Worm (Caenorhabditis elegans) whole organism, mixed stage, embryonic: Measurements from ENCODE around the gene mdf-1.
A peak's percentile ranks its signal among the peaks of the same experiment; 100 is the strongest.

Source experiments
- M03D4.4 ChIP-seq: sonication (generic microtip); optimal IDR thresholded peaks from 2 replicates; lab custom pipeline; 2017; ENCODE audit warnings: mild to moderate bottlenecking, missing genetic modification characterization, missing compliant biosample characterization
- bed-3 ChIP-seq: fragments of 200-800 bp; sonication (Bioruptor generic); optimal IDR thresholded peaks from 3 replicates; lab custom pipeline; 2018; ENCODE audit warnings: mild to moderate bottlenecking, missing genetic modification characterization, moderate library complexity, missing compliant biosample characterization
- blmp-1 ChIP-seq: fragments of 150-350 bp; optimal IDR thresholded peaks from 2 replicates; lab custom pipeline; 2014; ENCODE audit warnings: missing biosample characterization, missing genetic modification characterization
- ceh-39 ChIP-seq: fragments of 150-350 bp; optimal IDR thresholded peaks from 2 replicates; lab custom pipeline; 2014; ENCODE audit warnings: missing biosample characterization, missing genetic modification characterization
- ceh-43 ChIP-seq: fragments of 200-800 bp; sonication (Bioruptor generic); optimal IDR thresholded peaks from 2 replicates; lab custom pipeline; 2018; ENCODE audit warnings: mild to moderate bottlenecking, missing genetic modification characterization, moderate library complexity, missing compliant biosample characterization
- ceh-83 ChIP-seq: fragments of 200-800 bp; sonication (Bioruptor generic); optimal IDR thresholded peaks from 2 replicates; lab custom pipeline; 2018; ENCODE audit warnings: mild to moderate bottlenecking, missing genetic modification characterization, missing compliant biosample characterization
- ces-1 ChIP-seq: fragments of 150-350 bp; optimal IDR thresholded peaks from 2 replicates; lab custom pipeline; 2014; ENCODE audit warnings: missing biosample characterization, missing genetic modification reagents, missing genetic modification characterization
- cnd-1 ChIP-seq: fragments of 200-800 bp; sonication (Bioruptor generic); optimal IDR thresholded peaks from 2 replicates; lab custom pipeline; 2018; ENCODE audit warnings: mild to moderate bottlenecking, missing genetic modification characterization, missing compliant biosample characterization
- drap-1 ChIP-seq: fragments of 200-800 bp; sonication (Bioruptor generic); optimal IDR thresholded peaks from 3 replicates; lab custom pipeline; 2018; ENCODE audit warnings: mild to moderate bottlenecking, missing genetic modification characterization, missing compliant biosample characterization
- elt-1 ChIP-seq: sonication (generic microtip); optimal IDR thresholded peaks from 2 replicates; lab custom pipeline; 2017; ENCODE audit warnings: missing genetic modification characterization, mild to moderate bottlenecking, missing compliant biosample characterization, antibody characterized with exemption, moderate library complexity, borderline replicate concordance; ENCODE audit not compliant: insufficient read depth
- elt-3 ChIP-seq: fragments of 150-350 bp; optimal IDR thresholded peaks from 2 replicates; lab custom pipeline; 2014; ENCODE audit warnings: missing biosample characterization, missing genetic modification characterization
- flh-1 ChIP-seq: fragments of 200-800 bp; sonication (Bioruptor generic); optimal IDR thresholded peaks from 2 replicates; lab custom pipeline; 2018; ENCODE audit warnings: mild to moderate bottlenecking, missing genetic modification characterization, moderate library complexity, missing compliant biosample characterization
- ham-2 ChIP-seq: fragments of 200-800 bp; sonication (Bioruptor generic); optimal IDR thresholded peaks from 2 replicates; lab custom pipeline; 2018; ENCODE audit warnings: mild to moderate bottlenecking, missing genetic modification characterization, missing compliant biosample characterization
- hlh-1 ChIP-seq: fragments of 150-350 bp; optimal IDR thresholded peaks from 2 replicates; lab custom pipeline; 2014; ENCODE audit warnings: missing biosample characterization, missing genetic modification reagents, missing genetic modification characterization
- lin-13 ChIP-seq: fragments of 150-350 bp; optimal IDR thresholded peaks from 2 replicates; lab custom pipeline; 2014; ENCODE audit warnings: missing biosample characterization, missing genetic modification characterization
- lin-32 ChIP-seq: fragments of 200-800 bp; sonication (Bioruptor generic); optimal IDR thresholded peaks from 2 replicates; lab custom pipeline; 2018; ENCODE audit warnings: mild to moderate bottlenecking, missing genetic modification characterization, missing compliant biosample characterization
- lsy-2 ChIP-seq: fragments of 150-350 bp; optimal IDR thresholded peaks from 2 replicates; lab custom pipeline; 2014; ENCODE audit warnings: missing biosample characterization, missing genetic modification characterization
- mab-5 ChIP-seq: fragments of 150-350 bp; optimal IDR thresholded peaks from 2 replicates; lab custom pipeline; 2014; ENCODE audit warnings: missing biosample characterization, missing genetic modification characterization
- mep-1 ChIP-seq: fragments of 150-350 bp; optimal IDR thresholded peaks from 2 replicates; lab custom pipeline; 2017; ENCODE audit warnings: missing biosample characterization, missing genetic modification reagents, missing genetic modification characterization, inconsistent platforms
- mls-2 ChIP-seq: sonication (generic microtip); optimal IDR thresholded peaks from 2 replicates; lab custom pipeline; 2016; ENCODE audit warnings: mild to moderate bottlenecking, missing genetic modification characterization, moderate library complexity, missing compliant biosample characterization
- nhr-12 ChIP-seq: fragments of 150-350 bp; optimal IDR thresholded peaks from 2 replicates; lab custom pipeline; 2014; ENCODE audit warnings: missing biosample characterization, missing genetic modification characterization
- nhr-2 ChIP-seq: fragments of 150-350 bp; optimal IDR thresholded peaks from 2 replicates; lab custom pipeline; 2014; ENCODE audit warnings: missing biosample characterization, missing genetic modification characterization
- nhr-28 ChIP-seq: fragments of 150-350 bp; optimal IDR thresholded peaks from 2 replicates; lab custom pipeline; 2014; ENCODE audit warnings: missing biosample characterization, missing genetic modification characterization
- nhr-76 ChIP-seq: sonication (generic microtip); optimal IDR thresholded peaks from 2 replicates; lab custom pipeline; 2017; ENCODE audit warnings: missing biosample characterization, missing genetic modification characterization
- pha-4 ChIP-seq: fragments of 150-350 bp; optimal IDR thresholded peaks from 2 replicates; lab custom pipeline; 2018; ENCODE audit warnings: missing biosample characterization, missing genetic modification reagents, missing genetic modification characterization
- sem-2 ChIP-seq: fragments of 200-800 bp; sonication (Bioruptor generic); optimal IDR thresholded peaks from 2 replicates; lab custom pipeline; 2018; ENCODE audit warnings: mild to moderate bottlenecking, missing genetic modification characterization, missing compliant biosample characterization
- snpc-4 ChIP-seq: fragments of 150-350 bp; optimal IDR thresholded peaks from 2 replicates; lab custom pipeline; 2014; ENCODE audit warnings: missing biosample characterization, missing genetic modification characterization
- sptf-1 ChIP-seq: sonication (generic microtip); optimal IDR thresholded peaks from 2 replicates; lab custom pipeline; 2017; ENCODE audit warnings: mild to moderate bottlenecking, missing genetic modification characterization, moderate library complexity, missing compliant biosample characterization
- tbx-8 ChIP-seq: fragments of 200-800 bp; sonication (Bioruptor generic); optimal IDR thresholded peaks from 2 replicates; lab custom pipeline; 2018; ENCODE audit warnings: mild to moderate bottlenecking, missing genetic modification characterization, moderate library complexity, missing compliant biosample characterization
- unc-120 ChIP-seq: sonication (generic microtip); optimal IDR thresholded peaks from 2 replicates; lab custom pipeline; 2017; ENCODE audit warnings: missing genetic modification characterization, missing compliant biosample characterization; ENCODE audit not compliant: poor library complexity, severe bottlenecking
- unc-39 ChIP-seq: fragments of 150-350 bp; optimal IDR thresholded peaks from 2 replicates; lab custom pipeline; 2014; ENCODE audit warnings: missing biosample characterization, missing genetic modification characterization
- unc-62 ChIP-seq: fragments of 150-350 bp; optimal IDR thresholded peaks from 2 replicates; lab custom pipeline; 2014; ENCODE audit warnings: missing biosample characterization, missing genetic modification reagents, missing genetic modification characterization
- ztf-11 ChIP-seq: fragments of 150-350 bp; optimal IDR thresholded peaks from 2 replicates; lab custom pipeline; 2014; ENCODE audit warnings: missing biosample characterization, missing genetic modification characterization

mdf-1 gene

ce11 chrV:9516280-9516679, 27.7 kb downstream of the mdf-1 start:
- TF ChIP-seq elt-1 (tag; lab: Kevin White, UChicago) (no peak), ces-1 (GFP tag; lab: Kevin White, UChicago) (no peak), snpc-4 (tag; lab: Kevin White, UChicago) (no peak), lsy-2 (no peak), M03D4.4 (tag; lab: Kevin White, UChicago) (no peak), elt-3 (tag; lab: Kevin White, UChicago) (no peak), cnd-1 (tag; lab: Kevin White, UChicago) (no peak), sem-2 (GFP tag; lab: Kevin White, UChicago) (no peak), nhr-28 (tag; lab: Kevin White, UChicago) (no peak), pha-4 (tag; lab: Kevin White, UChicago) (no peak), lin-32 (GFP tag; lab: Kevin White, UChicago) (no peak), ham-2 (GFP tag; lab: Kevin White, UChicago) (no peak), lin-13 (tag; lab: Kevin White, UChicago) (no peak), tbx-8 (GFP tag; lab: Kevin White, UChicago) (no peak)

- TF ChIP-seq snpc-4 (tag; lab: Kevin White, UChicago) = no peak
- no peak for TF ChIP-seq elt-1 (tag; lab: Kevin White, UChicago)
- no peak for TF ChIP-seq sem-2 (GFP tag; lab: Kevin White, UChicago)
- TF ChIP-seq mep-1 = peak; percentile 48
- TF ChIP-seq, all 35 proteins: peak for 1
Measured at ce11 chrV:9513590-9513989, 30.4 kb downstream of the mdf-1 start, which contains the start of gene eif-2Bdelta. Gene eif-2Bdelta, plus strand, starts transcription at chrV:9513824.

- TF ChIP-seq ceh-39 (tag; lab: Kevin White, UChicago) = no peak
- TF ChIP-seq, all 35 proteins: peak for 0
Measured at ce11 chrV:9509597-9509996, 34.4 kb downstream of the mdf-1 start.

DNA sequence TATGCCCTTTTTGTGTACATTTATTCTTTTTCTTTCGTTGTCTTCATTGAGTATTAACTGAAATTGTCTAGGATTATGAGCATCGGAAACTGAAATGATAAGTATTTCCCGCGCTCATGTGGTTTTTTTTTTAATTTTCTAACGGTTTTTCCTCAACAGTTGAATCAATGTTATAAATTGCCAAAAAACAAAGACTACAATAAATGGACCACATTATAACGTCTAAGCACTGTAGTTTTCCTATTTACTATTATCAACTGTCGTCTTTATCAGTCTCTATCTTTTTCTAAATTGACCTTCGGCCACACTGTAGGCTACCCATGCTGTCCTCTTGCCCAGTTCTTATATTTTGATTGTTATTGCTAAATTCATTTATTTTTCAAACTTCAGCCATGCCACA, 36.3 kb downstream of the mdf-1 start, which contains the start of gene acs-14:
acs-14 (plus strand) TSS at position 391 of the 400 bp plus-strand sequence.
- TF ChIP-seq mab-5 (tag; lab: Kevin White, UChicago) = no peak
- TF ChIP-seq ceh-39 (tag; lab: Kevin White, UChicago) = no peak
- no peak for TF ChIP-seq drap-1 (GFP tag; lab: Kevin White, UChicago)
- TF ChIP-seq lsy-2 = no peak
- TF ChIP-seq nhr-28 (tag; lab: Kevin White, UChicago) = no peak
- no peak for TF ChIP-seq sptf-1 (tag; lab: Kevin White, UChicago)
- TF ChIP-seq ceh-83 (GFP tag; lab: Kevin White, UChicago) = no peak
- TF ChIP-seq unc-62 = no peak
- TF ChIP-seq ceh-43 (GFP tag; lab: Kevin White, UChicago) = no peak
- TF ChIP-seq tbx-8 (GFP tag; lab: Kevin White, UChicago) = no peak
- TF ChIP-seq unc-39 (tag; lab: Kevin White, UChicago) = no peak
- TF ChIP-seq nhr-12 (tag; lab: Kevin White, UChicago) = no peak
- TF ChIP-seq, all 35 proteins: peak for 0

ce11 chrV:9506931-9507330, 37.1 kb downstream of the mdf-1 start:
- TF ChIP-seq mab-5 (tag; lab: Kevin White, UChicago) (no peak), ces-1 (GFP tag; lab: Kevin White, UChicago) (no peak), sptf-1 (tag; lab: Kevin White, UChicago) (no peak), M03D4.4 (tag; lab: Kevin White, UChicago) (no peak), hlh-1 (no peak), sem-2 (GFP tag; lab: Kevin White, UChicago) (no peak), ztf-11 (tag; lab: Kevin White, UChicago) (no peak), lsy-2 (no peak), nhr-76 (no peak), flh-1 (GFP tag; lab: Kevin White, UChicago) (no peak), blmp-1 (tag; lab: Kevin White, UChicago) (no peak)

ce11 chrV:9504474-9504960, 39.5 kb downstream of the mdf-1 start, which contains the start of gene haao-1:
Gene haao-1, plus strand, starts transcription at chrV:9504910.
- TF ChIP-seq M03D4.4 (tag; lab: Kevin White, UChicago) (no peak), blmp-1 (tag; lab: Kevin White, UChicago) (no peak), unc-120 (tag; lab: Kevin White, UChicago) (no peak), ham-2 (GFP tag; lab: Kevin White, UChicago) (no peak), lsy-2 (no peak), ceh-83 (GFP tag; lab: Kevin White, UChicago) (no peak), drap-1 (GFP tag; lab: Kevin White, UChicago) (no peak), elt-3 (tag; lab: Kevin White, UChicago) (no peak), sptf-1 (tag; lab: Kevin White, UChicago) (no peak), unc-39 (tag; lab: Kevin White, UChicago) (no peak), elt-1 (tag; lab: Kevin White, UChicago) (no peak), ceh-39 (tag; lab: Kevin White, UChicago) (no peak), hlh-1 (no peak), nhr-12 (tag; lab: Kevin White, UChicago) (no peak), sem-2 (GFP tag; lab: Kevin White, UChicago) (no peak), nhr-2 (tag; lab: Kevin White, UChicago) (no peak), cnd-1 (tag; lab: Kevin White, UChicago) (no peak), nhr-76 (no peak), bed-3 (GFP tag; lab: Kevin White, UChicago) (no peak), mls-2 (no peak)
